Fruit fly (Drosophila melanogaster) whole organism, embryonic: ENCODE results near the gene NK7.1.

Experiments used
- Asciz ChIP-seq: fragments of 200-800 bp; sonication (Bioruptor generic); optimal IDR thresholded peaks from 2 replicates; lab custom pipeline; 2017; ENCODE audit warnings: missing biosample characterization, mild to moderate bottlenecking, missing genetic modification characterization, missing genetic modification reagents
- Blimp-1 ChIP-seq: fragments of 200-800 bp; sonication (Bioruptor generic); optimal IDR thresholded peaks from 3 replicates; lab custom pipeline; 2018; ENCODE audit warnings: missing biosample characterization, missing genetic modification characterization, mild to moderate bottlenecking, moderate library complexity, missing genetic modification reagents
- CG10321 ChIP-seq: fragments of 200-800 bp; sonication (Bioruptor generic); IDR thresholded peaks from 2 replicates; pipeline ENCODE4 v1.3.6; 2022; ENCODE audit warnings: missing biosample characterization, missing genetic modification characterization
- CG10543 ChIP-seq: fragments of 200-800 bp; sonication (Bioruptor generic); optimal IDR thresholded peaks from 3 replicates; lab custom pipeline; 2017; ENCODE audit warnings: missing biosample characterization, mild to moderate bottlenecking, missing genetic modification characterization, moderate library complexity
- CG10565 ChIP-seq: fragments of 200-800 bp; sonication (Bioruptor generic); optimal IDR thresholded peaks from 3 replicates; lab custom pipeline; 2016; ENCODE audit warnings: missing biosample characterization, mild to moderate bottlenecking, missing genetic modification characterization
- CG11093 ChIP-seq: fragments of 200-800 bp; sonication (Bioruptor generic); IDR thresholded peaks from 3 replicates; pipeline ENCODE4 v1.3.6; 2022; ENCODE audit warnings: missing biosample characterization, missing genetic modification characterization
- CG12104 ChIP-seq: fragments of 200-800 bp; sonication (Bioruptor generic); optimal IDR thresholded peaks from 3 replicates; lab custom pipeline; 2016; ENCODE audit warnings: missing biosample characterization, missing genetic modification characterization
- CG12659 ChIP-seq: fragments of 200-800 bp; sonication (Bioruptor generic); optimal IDR thresholded peaks from 3 replicates; lab custom pipeline; 2017; ENCODE audit warnings: mild to moderate bottlenecking, missing biosample characterization, missing genetic modification reagents, missing genetic modification characterization
- CG12744 ChIP-seq: fragments of 200-800 bp; sonication (Bioruptor generic); optimal IDR thresholded peaks from 2 replicates; lab custom pipeline; 2016; ENCODE audit warnings: missing biosample characterization, missing genetic modification characterization
- CG14667 ChIP-seq: fragments of 200-800 bp; sonication (Bioruptor generic); IDR thresholded peaks from 2 replicates; pipeline ENCODE4 v1.3.6; 2022; ENCODE audit warnings: missing biosample characterization, missing genetic modification characterization
- CG14710 ChIP-seq: fragments of 200-800 bp; sonication (Bioruptor generic); optimal IDR thresholded peaks from 3 replicates; lab custom pipeline; 2019; ENCODE audit warnings: missing biosample characterization, mild to moderate bottlenecking, missing genetic modification characterization, moderate library complexity
- CG17829 ChIP-seq: fragments of 200-800 bp; optimal IDR thresholded peaks from 2 replicates; lab custom pipeline; 2019; ENCODE audit warnings: missing biosample characterization, mild to moderate bottlenecking, missing genetic modification characterization, moderate library complexity
- CG18599 ChIP-seq: fragments of 200-800 bp; sonication (Bioruptor generic); optimal IDR thresholded peaks from 3 replicates; lab custom pipeline; 2017; ENCODE audit warnings: missing biosample characterization, missing genetic modification characterization, mild to moderate bottlenecking, moderate library complexity, missing genetic modification reagents
- CG2889 ChIP-seq: fragments of 200-800 bp; sonication (Bioruptor generic); IDR thresholded peaks from 3 replicates; pipeline ENCODE4 v1.3.6; 2022; ENCODE audit warnings: missing biosample characterization, missing genetic modification characterization
- CG3163 ChIP-seq: fragments of 200-800 bp; sonication (Bioruptor generic); optimal IDR thresholded peaks from 3 replicates; lab custom pipeline; 2016; ENCODE audit warnings: missing biosample characterization, missing genetic modification characterization
- CG3726 ChIP-seq: fragments of 200-800 bp; sonication (Bioruptor generic); IDR thresholded peaks from 3 replicates; pipeline ENCODE4, ENCODE4 v1.3.6; 2022; ENCODE audit warnings: missing biosample characterization, missing genetic modification characterization
- CG3838 ChIP-seq: fragments of 200-800 bp; sonication (Bioruptor generic); optimal IDR thresholded peaks from 3 replicates; lab custom pipeline; 2016; ENCODE audit warnings: missing biosample characterization, missing genetic modification characterization
- CG4617 ChIP-seq: fragments of 200-800 bp; sonication (Bioruptor generic); optimal IDR thresholded peaks from 3 replicates; lab custom pipeline; 2016; ENCODE audit warnings: missing biosample characterization, missing genetic modification characterization, borderline replicate concordance
- CG5180 ChIP-seq: fragments of 200-800 bp; sonication (Bioruptor generic); optimal IDR thresholded peaks from 3 replicates; lab custom pipeline; 2017; ENCODE audit warnings: missing biosample characterization, missing genetic modification characterization, mild to moderate bottlenecking, moderate library complexity, missing genetic modification reagents
- CG6272 ChIP-seq: fragments of 200-800 bp; sonication (Bioruptor generic); IDR thresholded peaks from 2 replicates; pipeline ENCODE4 v1.3.6; 2022; ENCODE audit warnings: missing biosample characterization, missing genetic modification characterization
- CG6654 ChIP-seq: fragments of 200-800 bp; sonication (Bioruptor generic); optimal IDR thresholded peaks from 2 replicates; lab custom pipeline; 2017; ENCODE audit warnings: missing biosample characterization, mild to moderate bottlenecking, missing genetic modification characterization
- CG9215 ChIP-seq: fragments of 200-800 bp; sonication (Bioruptor generic); IDR thresholded peaks from 2 replicates; pipeline ENCODE4 v1.3.6; 2022; ENCODE audit warnings: missing biosample characterization, missing genetic modification characterization
- CkIIα-i1 ChIP-seq: fragments of 200-800 bp; sonication (Bioruptor generic); IDR thresholded peaks from 2 replicates; pipeline ENCODE4 v1.3.6; 2022; ENCODE audit warnings: missing biosample characterization, missing genetic modification characterization
- Dek ChIP-seq: fragments of 200-800 bp; sonication (Bioruptor generic); optimal IDR thresholded peaks from 3 replicates; lab custom pipeline; 2019; ENCODE audit warnings: missing biosample characterization, mild to moderate bottlenecking, missing genetic modification characterization, moderate library complexity
- Dip2 ChIP-seq: fragments of 200-800 bp; sonication (Bioruptor generic); IDR thresholded peaks from 2 replicates; pipeline ENCODE4 v1.3.6; 2022; ENCODE audit warnings: missing biosample characterization, missing genetic modification characterization
- Eip74EF ChIP-seq, 2 experiments: fragments of 200-800 bp in 1 of 2; fragments of >200 bp in 1 of 2; sonication (Bioruptor generic) in 1 of 2; optimal IDR thresholded peaks; 2 replicates each; lab custom pipeline; 2017 to 2019; ENCODE audit warnings: missing biosample characterization in 2 of 2, missing genetic modification characterization in 2 of 2, mild to moderate bottlenecking in 1 of 2, moderate library complexity in 1 of 2
- Ets65A ChIP-seq: fragments of 200-800 bp; sonication (Bioruptor generic); peaks from one replicate; lab custom pipeline; 2016; ENCODE audit warnings: missing biosample characterization, missing genetic modification characterization
- HLH3B ChIP-seq: fragments of 200-800 bp; sonication (Bioruptor generic); IDR thresholded peaks from 2 replicates; pipeline ENCODE4 v1.3.6; 2022; ENCODE audit warnings: missing biosample characterization, missing genetic modification characterization
- Lhr ChIP-seq: fragments of 200-800 bp; sonication (Bioruptor generic); optimal IDR thresholded peaks from 3 replicates; lab custom pipeline; 2017; ENCODE audit warnings: mild to moderate bottlenecking, missing biosample characterization, missing genetic modification reagents, missing genetic modification characterization
- MTF-1 ChIP-seq: fragments of 200-800 bp; sonication (Bioruptor generic); optimal IDR thresholded peaks from 2 replicates; lab custom pipeline; 2018; ENCODE audit warnings: missing biosample characterization, mild to moderate bottlenecking, missing genetic modification characterization, borderline replicate concordance
- NFAT ChIP-seq: fragments of 200-800 bp; sonication (Bioruptor generic); IDR thresholded peaks from 2 replicates; pipeline ENCODE4 v1.3.6; 2022; ENCODE audit warnings: missing biosample characterization, missing genetic modification characterization
- Ptx1 ChIP-seq: fragments of 200-800 bp; sonication (Bioruptor generic); IDR thresholded peaks from 2 replicates; pipeline ENCODE4 v1.3.6; 2022; ENCODE audit warnings: missing biosample characterization, missing genetic modification characterization
- Sry-β ChIP-seq: fragments of 200-800 bp; sonication (Bioruptor generic); optimal IDR thresholded peaks from 2 replicates; lab custom pipeline; 2018; ENCODE audit warnings: missing biosample characterization, mild to moderate bottlenecking, missing genetic modification characterization, moderate library complexity
- ab ChIP-seq: fragments of 200-800 bp; sonication (Bioruptor generic); optimal IDR thresholded peaks from 2 replicates; lab custom pipeline; 2016; ENCODE audit warnings: missing biosample characterization, missing genetic modification characterization
- ara ChIP-seq: fragments of 200-800 bp; sonication (Bioruptor generic); IDR thresholded peaks from 2 replicates; pipeline ENCODE4 v1.3.6; 2022; ENCODE audit warnings: missing biosample characterization, missing genetic modification characterization
- bcd ChIP-seq: fragments of 200-800 bp; sonication (Bioruptor generic); optimal IDR thresholded peaks from 2 replicates; lab custom pipeline; 2017; ENCODE audit warnings: missing biosample characterization, mild to moderate bottlenecking, missing genetic modification characterization
- btn ChIP-seq: fragments of 200-800 bp; sonication (Bioruptor generic); optimal IDR thresholded peaks from 2 replicates; lab custom pipeline; 2016; ENCODE audit warnings: missing biosample characterization, missing genetic modification characterization
- cato ChIP-seq: fragments of 200-800 bp; sonication (Bioruptor generic); optimal IDR thresholded peaks from 2 replicates; lab custom pipeline; 2016; ENCODE audit warnings: missing biosample characterization, missing genetic modification characterization, borderline replicate concordance
- chn ChIP-seq: fragments of 200-800 bp; sonication (Bioruptor generic); optimal IDR thresholded peaks from 2 replicates; lab custom pipeline; 2016; ENCODE audit warnings: missing biosample characterization, missing genetic modification characterization
- dmrt99B ChIP-seq: fragments of 200-800 bp; sonication (Bioruptor generic); optimal IDR thresholded peaks from 2 replicates; lab custom pipeline; 2018; ENCODE audit warnings: missing biosample characterization, mild to moderate bottlenecking, missing genetic modification characterization, moderate library complexity
- hbn ChIP-seq: fragments of 200-800 bp; sonication (Bioruptor generic); IDR thresholded peaks from 2 replicates; pipeline ENCODE4 v1.3.6; 2022; ENCODE audit warnings: missing biosample characterization, missing genetic modification characterization; ENCODE audit not compliant: partially characterized antibody
- ken ChIP-seq: fragments of 200-800 bp; sonication (Bioruptor generic); IDR thresholded peaks from 3 replicates; pipeline ENCODE4 v1.3.6; 2022; ENCODE audit warnings: missing biosample characterization, missing genetic modification characterization
- pnt ChIP-seq: fragments of 200-800 bp; sonication (Bioruptor generic); optimal IDR thresholded peaks from 3 replicates; lab custom pipeline; 2016; ENCODE audit warnings: missing biosample characterization, missing genetic modification characterization
- ranshi ChIP-seq: fragments of 200-800 bp; sonication (Bioruptor generic); IDR thresholded peaks from 2 replicates; pipeline ENCODE4 v1.3.6; 2022; ENCODE audit warnings: missing biosample characterization, missing genetic modification characterization
- ro ChIP-seq: fragments of 200-800 bp; sonication (Bioruptor generic); IDR thresholded peaks from 2 replicates; pipeline ENCODE4 v1.3.6; 2022; ENCODE audit warnings: missing biosample characterization, missing genetic modification characterization
- sug ChIP-seq: fragments of 200-800 bp; optimal IDR thresholded peaks from 2 replicates; lab custom pipeline; 2019; ENCODE audit warnings: missing biosample characterization, mild to moderate bottlenecking, missing genetic modification characterization, moderate library complexity
- tap ChIP-seq: fragments of 200-800 bp; optimal IDR thresholded peaks from 3 replicates; lab custom pipeline; 2019; ENCODE audit warnings: missing biosample characterization, mild to moderate bottlenecking, missing genetic modification characterization, moderate library complexity
- wdn ChIP-seq: fragments of 200-800 bp; sonication (Bioruptor generic); IDR thresholded peaks from 2 replicates; pipeline ENCODE4 v1.3.6; 2022; ENCODE audit warnings: missing biosample characterization, missing genetic modification characterization
- z ChIP-seq: fragments of 200-800 bp; sonication (Bioruptor generic); IDR thresholded peaks from 3 replicates; pipeline ENCODE4 v1.3.6; 2022; ENCODE audit warnings: missing biosample characterization, missing genetic modification characterization

NK7.1 gene

dm6 chr3R:14288669-14289383, 83.9 kb downstream of the NK7.1 start, which contains the start of gene red (continued):
- TF ChIP-seq sug (tag; lab: Kevin White, UChicago) (peak; percentile 93), NFAT (GFP tag; lab: Robert Waterston, UW) (peak; percentile 54), Sry-β (no peak), ro (GFP tag; lab: Robert Waterston, UW) (no peak), Dek (tag; lab: Kevin White, UChicago) (peak; percentile 62), CG10565 (GFP tag; lab: Kevin White, UChicago) (no peak), chn (GFP tag; lab: Kevin White, UChicago) (peak; percentile 30), CG18599 (GFP tag; lab: Kevin White, UChicago) (peak; percentile 90), Lhr (GFP tag; lab: Kevin White, UChicago) (no peak), Ets65A (GFP tag; lab: Kevin White, UChicago) (peak; percentile 92), CG14710 (tag; lab: Kevin White, UChicago) (peak; percentile 31), CG4617 (GFP tag; lab: Kevin White, UChicago) (no peak), cato (GFP tag; lab: Kevin White, UChicago) (peak; percentile 4), hbn (GFP tag; lab: Robert Waterston, UW) (no peak), MTF-1 (peak; percentile 44), tap (tag; lab: Kevin White, UChicago) (peak; percentile 76), CG12104 (GFP tag; lab: Kevin White, UChicago) (peak; percentile 57), Blimp-1 (GFP tag; lab: Kevin White, UChicago) (peak; percentile 72), CG6654 (GFP tag; lab: Kevin White, UChicago) (no peak), ranshi (GFP tag; lab: Robert Waterston, UW) (peak; percentile 70; the same call in 1 of the 2 replicates), ara (GFP tag; lab: Robert Waterston, UW) (peak; percentile 66), CkIIα-i1 (GFP tag; lab: Robert Waterston, UW) (no peak), wdn (peak; percentile 77; the same call in 1 of the 2 replicates), CG3726 (GFP tag; lab: Robert Waterston, UW) (no peak), CG3838 (GFP tag; lab: Kevin White, UChicago) (no peak), CG10543 (peak; percentile 77), CG9215 (peak; percentile 75), CG17829 (peak; percentile 58), ken (peak; percentile 65; the same call in 2 of the 3 replicates), CG5180 (GFP tag; lab: Kevin White, UChicago) (peak; percentile 92), CG10321 (GFP tag; lab: Robert Waterston, UW) (no peak), btn (GFP tag; lab: Kevin White, UChicago) (no peak), HLH3B (peak; percentile 74), Eip74EF (GFP tag; optimal IDR thresholded peaks at IDR 0.05; lab: Kevin White, UChicago) (peak in 1 of 2 experiments; percentile 56), bcd (GFP tag; lab: Kevin White, UChicago) (peak; percentile 78), CG3163 (GFP tag; lab: Kevin White, UChicago) (peak; percentile 87), pnt (no peak), Asciz (GFP tag; lab: Kevin White, UChicago) (peak; percentile 59), CG14667 (GFP tag; lab: Robert Waterston, UW) (peak; percentile 35; the same call in 1 of the 2 replicates), Dip2 (GFP tag; lab: Robert Waterston, UW) (no peak), Ptx1 (GFP tag; lab: Robert Waterston, UW) (peak; percentile 83), CG11093 (GFP tag; lab: Robert Waterston, UW) (peak; percentile 45; the same call in 1 of the 3 replicates), CG12744 (GFP tag; lab: Kevin White, UChicago) (peak; percentile 1), dmrt99B (tag; lab: Kevin White, UChicago) (peak; percentile 81), CG12659 (GFP tag; lab: Kevin White, UChicago) (peak; percentile 77), z (peak; percentile 58; the same call in 2 of the 3 replicates), ab (no peak), CG2889 (GFP tag; lab: Robert Waterston, UW) (0 out of 3 replicates have a peak, but pooled peaks have one; percentile 32), CG6272 (peak; percentile 46)
